Fruit fly (Drosophila melanogaster) whole organism, embryonic: ENCODE measurements around the gene witty.

Experiments
- BtbVII ChIP-seq: fragments of 200-800 bp; sonication (Bioruptor generic); optimal IDR thresholded peaks from 3 replicates; lab custom pipeline; 2017; ENCODE audit warnings: missing biosample characterization, mild to moderate bottlenecking, missing genetic modification characterization
- C15 ChIP-seq: fragments of 200-800 bp; sonication (Bioruptor generic); IDR thresholded peaks from 3 replicates; pipeline ENCODE4 v1.3.6; 2022; ENCODE audit warnings: missing biosample characterization, missing genetic modification characterization
- CG11456 ChIP-seq: fragments of 200-800 bp; sonication (Bioruptor generic); IDR thresholded peaks from 3 replicates; pipeline ENCODE4 v1.3.6; 2022; ENCODE audit warnings: missing biosample characterization, missing genetic modification characterization
- CG13296 ChIP-seq: fragments of 200-800 bp; sonication (Bioruptor generic); optimal IDR thresholded peaks from 3 replicates; lab custom pipeline; 2018; ENCODE audit warnings: missing biosample characterization, mild to moderate bottlenecking, missing genetic modification characterization
- CG13624 ChIP-seq: fragments of 200-800 bp; sonication (Bioruptor generic); optimal IDR thresholded peaks from 2 replicates; lab custom pipeline; 2016; ENCODE audit warnings: missing biosample characterization, missing genetic modification characterization
- CG13894 ChIP-seq: fragments of 200-800 bp; sonication (Bioruptor generic); optimal IDR thresholded peaks from 3 replicates; lab custom pipeline; 2018; ENCODE audit warnings: missing biosample characterization, mild to moderate bottlenecking, missing genetic modification characterization, moderate library complexity
- CG15269 ChIP-seq: fragments of 200-800 bp; sonication (Bioruptor generic); optimal IDR thresholded peaks from 2 replicates; lab custom pipeline; 2018; ENCODE audit warnings: missing biosample characterization, mild to moderate bottlenecking, missing genetic modification characterization, moderate library complexity
- CG16779 ChIP-seq: fragments of 200-800 bp; sonication (Bioruptor generic); IDR thresholded peaks from 2 replicates; pipeline ENCODE4 v1.3.6; 2022; ENCODE audit warnings: missing biosample characterization, missing genetic modification characterization
- CG16813 ChIP-seq: fragments of 200-800 bp; sonication (Bioruptor generic); IDR thresholded peaks from 3 replicates; pipeline ENCODE4 v1.3.6; 2022; ENCODE audit warnings: missing biosample characterization, missing genetic modification characterization; ENCODE audit not compliant: partially characterized antibody
- CG17385 ChIP-seq: fragments of 200-800 bp; sonication (Bioruptor generic); optimal IDR thresholded peaks from 3 replicates; lab custom pipeline; 2018; ENCODE audit warnings: missing biosample characterization, mild to moderate bottlenecking, missing genetic modification characterization
- CG17568 ChIP-seq: fragments of 200-800 bp; sonication (Bioruptor generic); optimal IDR thresholded peaks from 2 replicates; lab custom pipeline; 2018; ENCODE audit warnings: missing biosample characterization, mild to moderate bottlenecking, missing genetic modification characterization, moderate library complexity
- CG18262 ChIP-seq: fragments of 200-800 bp; optimal IDR thresholded peaks from 3 replicates; lab custom pipeline; 2019; ENCODE audit warnings: missing biosample characterization, mild to moderate bottlenecking, missing genetic modification characterization, moderate library complexity
- CG18764 ChIP-seq: fragments of 200-800 bp; sonication (Bioruptor generic); optimal IDR thresholded peaks from 3 replicates; lab custom pipeline; 2016; ENCODE audit warnings: missing biosample characterization, missing genetic modification characterization
- CG30020 ChIP-seq: fragments of 200-800 bp; optimal IDR thresholded peaks from 2 replicates; lab custom pipeline; 2019; ENCODE audit warnings: missing biosample characterization, mild to moderate bottlenecking, missing genetic modification characterization, moderate library complexity
- CG3726 ChIP-seq: fragments of 200-800 bp; sonication (Bioruptor generic); IDR thresholded peaks from 3 replicates; pipeline ENCODE4, ENCODE4 v1.3.6; 2022; ENCODE audit warnings: missing biosample characterization, missing genetic modification characterization
- CG4730 ChIP-seq: fragments of 200-800 bp; sonication (Bioruptor generic); IDR thresholded peaks from 2 replicates; pipeline ENCODE4 v1.3.6; 2022; ENCODE audit warnings: missing biosample characterization, missing genetic modification characterization
- CHES-1-like ChIP-seq: fragments of 200-800 bp; sonication (Bioruptor generic); optimal IDR thresholded peaks from 2 replicates; lab custom pipeline; 2016; ENCODE audit warnings: missing biosample characterization, missing genetic modification characterization
- Dbx ChIP-seq: fragments of 200-800 bp; sonication (Bioruptor generic); IDR thresholded peaks from 3 replicates; pipeline ENCODE4 v1.3.6; 2022; ENCODE audit warnings: missing biosample characterization, missing genetic modification characterization
- Dip2 ChIP-seq: fragments of 200-800 bp; sonication (Bioruptor generic); IDR thresholded peaks from 2 replicates; pipeline ENCODE4 v1.3.6; 2022; ENCODE audit warnings: missing biosample characterization, missing genetic modification characterization
- Dref ChIP-seq: fragments of 200-800 bp; sonication (Bioruptor generic); IDR thresholded peaks from 2 replicates; pipeline ENCODE4 v1.3.6; 2022; ENCODE audit warnings: missing biosample characterization, missing genetic modification characterization
- HLH4C ChIP-seq: fragments of 200-800 bp; sonication (Bioruptor generic); IDR thresholded peaks from 3 replicates; pipeline ENCODE4 v1.3.6; 2022; ENCODE audit warnings: missing biosample characterization, missing genetic modification characterization; ENCODE audit not compliant: partially characterized antibody
- Hmx ChIP-seq: fragments of 200-800 bp; sonication (Bioruptor generic); optimal IDR thresholded peaks from 2 replicates; lab custom pipeline; 2016; ENCODE audit warnings: missing biosample characterization, missing genetic modification characterization
- Hr39 ChIP-seq: fragments of >200 bp; optimal IDR thresholded peaks from 2 replicates; lab custom pipeline; 2017
- Hsf ChIP-seq: fragments of 200-800 bp; sonication (Bioruptor generic); optimal IDR thresholded peaks from 3 replicates; lab custom pipeline; 2016; ENCODE audit warnings: missing biosample characterization, missing genetic modification characterization
- Mrtf ChIP-seq: fragments of 200-800 bp; sonication (Bioruptor generic); IDR thresholded peaks from 3 replicates; pipeline ENCODE4 v1.3.6; 2022; ENCODE audit warnings: missing biosample characterization, missing genetic modification characterization
- NC2α ChIP-seq: fragments of 200-800 bp; sonication (Bioruptor generic); optimal IDR thresholded peaks from 2 replicates; lab custom pipeline; 2016; ENCODE audit warnings: missing biosample characterization, missing genetic modification characterization
- NFAT ChIP-seq: fragments of 200-800 bp; sonication (Bioruptor generic); IDR thresholded peaks from 2 replicates; pipeline ENCODE4 v1.3.6; 2022; ENCODE audit warnings: missing biosample characterization, missing genetic modification characterization
- Rfx ChIP-seq: fragments of 200-800 bp; sonication (Bioruptor generic); IDR thresholded peaks from 2 replicates; pipeline ENCODE4 v1.3.6; 2022; ENCODE audit warnings: missing biosample characterization, missing genetic modification characterization
- Rx ChIP-seq: fragments of 200-800 bp; sonication (Bioruptor generic); IDR thresholded peaks from 2 replicates; pipeline ENCODE4 v1.3.6; 2022; ENCODE audit warnings: missing biosample characterization, missing genetic modification characterization
- Spps ChIP-seq: fragments of 200-800 bp; sonication (Bioruptor generic); optimal IDR thresholded peaks from 2 replicates; lab custom pipeline; 2018; ENCODE audit warnings: missing biosample characterization, mild to moderate bottlenecking, missing genetic modification characterization
- Sry-δ ChIP-seq: fragments of 200-800 bp; sonication (Bioruptor generic); optimal IDR thresholded peaks from 2 replicates; lab custom pipeline; 2016; ENCODE audit warnings: missing biosample characterization, missing genetic modification characterization
- Trl ChIP-seq, 3 experiments: fragments of >200 bp in 2 of 3; fragments of 200-800 bp in 1 of 3; sonication (Bioruptor generic) in 1 of 3; optimal IDR thresholded peaks; 2 replicates in 1 of 3; 3 replicates in 2 of 3; lab custom pipeline; 2016 to 2017; ENCODE audit warnings: missing biosample characterization in 1 of 3, missing genetic modification characterization in 1 of 3
- ap ChIP-seq: fragments of 200-800 bp; sonication (Bioruptor generic); IDR thresholded peaks from 2 replicates; pipeline ENCODE4 v1.3.6; 2022; ENCODE audit warnings: missing biosample characterization, missing genetic modification characterization
- bigmax ChIP-seq: fragments of 200-800 bp; sonication (Bioruptor generic); optimal IDR thresholded peaks from 2 replicates; lab custom pipeline; 2018; ENCODE audit warnings: missing biosample characterization, mild to moderate bottlenecking, missing genetic modification characterization
- bowl ChIP-seq: fragments of 200-800 bp; sonication (Bioruptor generic); IDR thresholded peaks from 2 replicates; pipeline ENCODE4 v1.3.6; 2022; ENCODE audit warnings: missing biosample characterization, missing genetic modification characterization
- dmrt99B ChIP-seq: fragments of 200-800 bp; sonication (Bioruptor generic); optimal IDR thresholded peaks from 2 replicates; lab custom pipeline; 2018; ENCODE audit warnings: missing biosample characterization, mild to moderate bottlenecking, missing genetic modification characterization, moderate library complexity
- eve ChIP-seq, 2 experiments: fragments of >200 bp; optimal IDR thresholded peaks; 2 replicates each; lab custom pipeline; 2017; ENCODE audit warnings: missing biosample characterization in 2 of 2, missing genetic modification characterization in 2 of 2
- fd64A ChIP-seq: fragments of 200-800 bp; sonication (Bioruptor generic); optimal IDR thresholded peaks from 3 replicates; lab custom pipeline; 2018; ENCODE audit warnings: missing biosample characterization, mild to moderate bottlenecking, missing genetic modification characterization
- gt ChIP-seq: fragments of 200-800 bp; sonication (Bioruptor generic); IDR thresholded peaks from 2 replicates; pipeline ENCODE4 v1.3.6; 2022; ENCODE audit warnings: missing biosample characterization, missing genetic modification characterization
- lab ChIP-seq: fragments of 200-800 bp; sonication (Bioruptor generic); optimal IDR thresholded peaks from 3 replicates; lab custom pipeline; 2017; ENCODE audit warnings: missing biosample characterization, missing genetic modification characterization, mild to moderate bottlenecking, moderate library complexity, missing genetic modification reagents
- lola ChIP-seq, 3 experiments: fragments of >200 bp in 2 of 3; fragments of 200-800 bp in 1 of 3; sonication (Bioruptor generic) in 1 of 3; optimal IDR thresholded peaks; 2 replicates each; lab custom pipeline; 2017 to 2019; ENCODE audit warnings: missing biosample characterization in 3 of 3, missing genetic modification characterization in 3 of 3, mild to moderate bottlenecking in 1 of 3, moderate library complexity in 1 of 3
- nmo ChIP-seq: fragments of 200-800 bp; sonication (Bioruptor generic); optimal IDR thresholded peaks from 2 replicates; lab custom pipeline; 2018; ENCODE audit warnings: missing biosample characterization, mild to moderate bottlenecking, missing genetic modification characterization, moderate library complexity
- pfk ChIP-seq: fragments of 200-800 bp; sonication (Bioruptor generic); optimal IDR thresholded peaks from 2 replicates; lab custom pipeline; 2018; ENCODE audit warnings: missing biosample characterization, mild to moderate bottlenecking, missing genetic modification characterization, moderate library complexity
- phol ChIP-seq: fragments of 200-800 bp; sonication (Bioruptor generic); optimal IDR thresholded peaks from 3 replicates; lab custom pipeline; 2018; ENCODE audit warnings: missing biosample characterization, mild to moderate bottlenecking, missing genetic modification characterization, moderate library complexity
- pnt ChIP-seq: fragments of 200-800 bp; sonication (Bioruptor generic); optimal IDR thresholded peaks from 3 replicates; lab custom pipeline; 2016; ENCODE audit warnings: missing biosample characterization, missing genetic modification characterization
- repo ChIP-seq: fragments of 200-800 bp; sonication (Bioruptor generic); optimal IDR thresholded peaks from 2 replicates; lab custom pipeline; 2016; ENCODE audit warnings: missing biosample characterization, missing genetic modification characterization
- tio ChIP-seq: fragments of 200-800 bp; sonication (Bioruptor generic); optimal IDR thresholded peaks from 2 replicates; lab custom pipeline; 2017; ENCODE audit warnings: missing biosample characterization, missing genetic modification characterization, inconsistent platforms
- tll ChIP-seq, 2 experiments: fragments of 200-800 bp in 1 of 2; fragments of >200 bp in 1 of 2; sonication (Bioruptor generic) in 1 of 2; optimal IDR thresholded peaks; 2 replicates each; lab custom pipeline; 2017 to 2019; ENCODE audit warnings: missing biosample characterization in 2 of 2, missing genetic modification characterization in 2 of 2, mild to moderate bottlenecking in 1 of 2, moderate library complexity in 1 of 2
- vfl ChIP-seq: fragments of 200-800 bp; sonication (Bioruptor generic); optimal IDR thresholded peaks from 2 replicates; lab custom pipeline; 2016; ENCODE audit warnings: missing biosample characterization, missing genetic modification characterization
- zfh2 ChIP-seq: fragments of 200-800 bp; sonication (Bioruptor generic); optimal IDR thresholded peaks from 2 replicates; lab custom pipeline; 2016; ENCODE audit warnings: missing biosample characterization, missing genetic modification characterization

witty gene

dm6 chr2L:8361204-8361952 lies 23.3 kb downstream of the witty start (continued):
- TF ChIP-seq CG13894 (tag; lab: Kevin White, UChicago) (no peak), Hr39 (lab: Kevin White, UChicago) (no peak), CG17385 (GFP tag; lab: Kevin White, UChicago) (peak; percentile 10), CG3726 (GFP tag; lab: Robert Waterston, UW) (no peak), Dip2 (no peak), Sry-δ (GFP tag; lab: Kevin White, UChicago) (no peak), eve (GFP tag; optimal IDR thresholded peaks at IDR 0.05; lab: Kevin White, UChicago) (no peak), CG13624 (GFP tag; lab: Kevin White, UChicago) (no peak), CG15269 (tag; lab: Kevin White, UChicago) (no peak), gt (no peak), nmo (GFP tag; lab: Kevin White, UChicago) (peak; percentile 46), Mrtf (GFP tag; lab: Robert Waterston, UW) (no peak), vfl (no peak), zfh2 (GFP tag; lab: Kevin White, UChicago) (peak; percentile 27), dmrt99B (tag; lab: Kevin White, UChicago) (peak; percentile 55), phol (tag; lab: Kevin White, UChicago) (peak; percentile 40), lola (GFP tag; optimal IDR thresholded peaks at IDR 0.05; lab: Kevin White, UChicago) (no peak), NFAT (no peak), CG13296 (GFP tag; lab: Kevin White, UChicago) (no peak), Trl (optimal IDR thresholded peaks at IDR 0.05; lab: Kevin White, UChicago) (no peak), Trl (GFP tag; optimal IDR thresholded peaks at IDR 0.05; lab: Kevin White, UChicago) (no peak), CG4730 (GFP tag; lab: Robert Waterston, UW) (no peak), fd64A (GFP tag; lab: Kevin White, UChicago) (peak; percentile 62), CG16779 (GFP tag; lab: Robert Waterston, UW) (no peak), repo (GFP tag; lab: Kevin White, UChicago) (no peak), tll (GFP tag; optimal IDR thresholded peaks at IDR 0.05; lab: Kevin White, UChicago) (no peak), bowl (GFP tag; lab: Robert Waterston, UW) (no peak), Dref (GFP tag; lab: Robert Waterston, UW) (no peak), Rx (GFP tag; lab: Robert Waterston, UW) (no peak), Spps (tag; lab: Kevin White, UChicago) (no peak), CG16813 (GFP tag; lab: Robert Waterston, UW) (no peak), pfk (GFP tag; lab: Kevin White, UChicago) (peak; percentile 12), Hmx (GFP tag; lab: Kevin White, UChicago) (peak; percentile 19), CG18764 (GFP tag; lab: Kevin White, UChicago) (no peak), NC2α (GFP tag; lab: Kevin White, UChicago) (no peak), Hsf (peak; percentile 21), HLH4C (no peak), Rfx (GFP tag; lab: Robert Waterston, UW) (no peak), CG18262 (peak; percentile 43), CHES-1-like (GFP tag; lab: Kevin White, UChicago) (peak; percentile 10), bigmax (no peak), CG17568 (peak; percentile 3), lab (GFP tag; lab: Kevin White, UChicago) (peak; percentile 49), tio (GFP tag; lab: Kevin White, UChicago) (no peak), CG11456 (GFP tag; lab: Robert Waterston, UW) (peak; percentile 35; the same call in 1 of the 3 replicates), pnt (GFP tag; lab: Kevin White, UChicago) (no peak), ap (GFP tag; lab: Robert Waterston, UW) (no peak), C15 (GFP tag; lab: Robert Waterston, UW) (no peak), Dbx (GFP tag; lab: Robert Waterston, UW) (no peak), BtbVII (GFP tag; lab: Kevin White, UChicago) (no peak), CG30020 (no peak)
